Worm (Caenorhabditis elegans) whole organism, mixed stage, embryonic: Measurements from ENCODE around the gene kqt-1.

Experiments used
- blmp-1 ChIP-seq: fragments of 150-350 bp; optimal IDR thresholded peaks from 2 replicates; lab custom pipeline; 2014; ENCODE audit warnings: missing biosample characterization, missing genetic modification characterization
- ces-1 ChIP-seq: fragments of 150-350 bp; optimal IDR thresholded peaks from 2 replicates; lab custom pipeline; 2014; ENCODE audit warnings: missing biosample characterization, missing genetic modification reagents, missing genetic modification characterization
- drap-1 ChIP-seq: fragments of 200-800 bp; sonication (Bioruptor generic); optimal IDR thresholded peaks from 3 replicates; lab custom pipeline; 2018; ENCODE audit warnings: mild to moderate bottlenecking, missing genetic modification characterization, missing compliant biosample characterization
- elt-3 ChIP-seq: fragments of 150-350 bp; optimal IDR thresholded peaks from 2 replicates; lab custom pipeline; 2014; ENCODE audit warnings: missing biosample characterization, missing genetic modification characterization
- flh-1 ChIP-seq: fragments of 200-800 bp; sonication (Bioruptor generic); optimal IDR thresholded peaks from 2 replicates; lab custom pipeline; 2018; ENCODE audit warnings: mild to moderate bottlenecking, missing genetic modification characterization, moderate library complexity, missing compliant biosample characterization
- ham-2 ChIP-seq: fragments of 200-800 bp; sonication (Bioruptor generic); optimal IDR thresholded peaks from 2 replicates; lab custom pipeline; 2018; ENCODE audit warnings: mild to moderate bottlenecking, missing genetic modification characterization, missing compliant biosample characterization
- lin-13 ChIP-seq: fragments of 150-350 bp; optimal IDR thresholded peaks from 2 replicates; lab custom pipeline; 2014; ENCODE audit warnings: missing biosample characterization, missing genetic modification characterization
- lsy-2 ChIP-seq: fragments of 150-350 bp; optimal IDR thresholded peaks from 2 replicates; lab custom pipeline; 2014; ENCODE audit warnings: missing biosample characterization, missing genetic modification characterization
- mab-5 ChIP-seq: fragments of 150-350 bp; optimal IDR thresholded peaks from 2 replicates; lab custom pipeline; 2014; ENCODE audit warnings: missing biosample characterization, missing genetic modification characterization
- nhr-12 ChIP-seq: fragments of 150-350 bp; optimal IDR thresholded peaks from 2 replicates; lab custom pipeline; 2014; ENCODE audit warnings: missing biosample characterization, missing genetic modification characterization
- pha-4 ChIP-seq: fragments of 150-350 bp; optimal IDR thresholded peaks from 2 replicates; lab custom pipeline; 2018; ENCODE audit warnings: missing biosample characterization, missing genetic modification reagents, missing genetic modification characterization
- snpc-4 ChIP-seq: fragments of 150-350 bp; optimal IDR thresholded peaks from 2 replicates; lab custom pipeline; 2014; ENCODE audit warnings: missing biosample characterization, missing genetic modification characterization
- ztf-11 ChIP-seq: fragments of 150-350 bp; optimal IDR thresholded peaks from 2 replicates; lab custom pipeline; 2014; ENCODE audit warnings: missing biosample characterization, missing genetic modification characterization

- no peak for TF ChIP-seq flh-1 (GFP tag; lab: Kevin White, UChicago)
- no peak for TF ChIP-seq ztf-11 (tag; lab: Kevin White, UChicago)
- TF ChIP-seq lsy-2: no peak
- no peak for TF ChIP-seq pha-4
- TF ChIP-seq mab-5 (tag; lab: Kevin White, UChicago): no peak
- no peak for TF ChIP-seq lin-13
- TF ChIP-seq snpc-4 (tag; lab: Kevin White, UChicago): no peak
- TF ChIP-seq nhr-12 (tag; lab: Kevin White, UChicago): no peak
- no peak for TF ChIP-seq elt-3 (tag; lab: Kevin White, UChicago)
- no peak for TF ChIP-seq drap-1 (GFP tag; lab: Kevin White, UChicago)
- no peak for TF ChIP-seq ces-1 (GFP tag; lab: Kevin White, UChicago)
- TF ChIP-seq blmp-1: no peak
- no peak for TF ChIP-seq ham-2
Observed at ce11 chrX:6618712-6619111, at the start of gene kqt-1.
